Fruit fly (Drosophila melanogaster) whole organism, embryonic: Measurements from ENCODE around the gene Tm1.

Source experiments
- Abd-B ChIP-seq: fragments of 200-800 bp; sonication (Bioruptor generic); optimal IDR thresholded peaks from 2 replicates; lab custom pipeline; 2018; ENCODE audit warnings: missing biosample characterization, mild to moderate bottlenecking, missing genetic modification characterization, moderate library complexity
- Ada2b ChIP-seq: fragments of 200-800 bp; sonication (Bioruptor generic); IDR thresholded peaks from 2 replicates; pipeline ENCODE4 v1.3.6; 2022; ENCODE audit warnings: missing biosample characterization, missing genetic modification characterization
- Bdp1 ChIP-seq: fragments of 200-800 bp; sonication (Bioruptor generic); optimal IDR thresholded peaks from 3 replicates; lab custom pipeline; 2016; ENCODE audit warnings: missing biosample characterization, missing genetic modification characterization
- C15 ChIP-seq: fragments of 200-800 bp; sonication (Bioruptor generic); IDR thresholded peaks from 3 replicates; pipeline ENCODE4 v1.3.6; 2022; ENCODE audit warnings: missing biosample characterization, missing genetic modification characterization
- CG10366 ChIP-seq: fragments of 200-800 bp; sonication (Bioruptor generic); IDR thresholded peaks from 2 replicates; pipeline ENCODE4 v1.3.6; 2022; ENCODE audit warnings: missing biosample characterization, missing genetic modification characterization
- CG10565 ChIP-seq: fragments of 200-800 bp; sonication (Bioruptor generic); optimal IDR thresholded peaks from 3 replicates; lab custom pipeline; 2016; ENCODE audit warnings: missing biosample characterization, mild to moderate bottlenecking, missing genetic modification characterization
- CG14710 ChIP-seq: fragments of 200-800 bp; sonication (Bioruptor generic); optimal IDR thresholded peaks from 3 replicates; lab custom pipeline; 2019; ENCODE audit warnings: missing biosample characterization, mild to moderate bottlenecking, missing genetic modification characterization, moderate library complexity
- CG15479 ChIP-seq: fragments of 200-800 bp; sonication (Bioruptor generic); optimal IDR thresholded peaks from 3 replicates; lab custom pipeline; 2019; ENCODE audit warnings: missing biosample characterization, mild to moderate bottlenecking, missing genetic modification characterization, moderate library complexity
- CG1603 ChIP-seq: fragments of 200-800 bp; sonication (Bioruptor generic); optimal IDR thresholded peaks from 2 replicates; lab custom pipeline; 2019; ENCODE audit warnings: missing biosample characterization, mild to moderate bottlenecking, missing genetic modification characterization, moderate library complexity
- CG16815 ChIP-seq: fragments of 200-800 bp; sonication (Bioruptor generic); optimal IDR thresholded peaks from 3 replicates; lab custom pipeline; 2017; ENCODE audit warnings: missing biosample characterization, mild to moderate bottlenecking, missing genetic modification characterization
- CG16863 ChIP-seq: fragments of 200-800 bp; sonication (Bioruptor generic); optimal IDR thresholded peaks from 3 replicates; lab custom pipeline; 2016; ENCODE audit warnings: missing biosample characterization, missing genetic modification characterization
- CG17568 ChIP-seq: fragments of 200-800 bp; sonication (Bioruptor generic); optimal IDR thresholded peaks from 2 replicates; lab custom pipeline; 2018; ENCODE audit warnings: missing biosample characterization, mild to moderate bottlenecking, missing genetic modification characterization, moderate library complexity
- CG17612 ChIP-seq: fragments of 200-800 bp; sonication (Bioruptor generic); IDR thresholded peaks from 2 replicates; pipeline ENCODE4 v1.3.6; 2022; ENCODE audit warnings: missing biosample characterization, missing genetic modification characterization
- CG2120 ChIP-seq: fragments of 200-800 bp; sonication (Bioruptor generic); optimal IDR thresholded peaks from 3 replicates; lab custom pipeline; 2016; ENCODE audit warnings: missing biosample characterization, missing genetic modification characterization
- CG2889 ChIP-seq: fragments of 200-800 bp; sonication (Bioruptor generic); IDR thresholded peaks from 3 replicates; pipeline ENCODE4 v1.3.6; 2022; ENCODE audit warnings: missing biosample characterization, missing genetic modification characterization
- CG30020 ChIP-seq: fragments of 200-800 bp; optimal IDR thresholded peaks from 2 replicates; lab custom pipeline; 2019; ENCODE audit warnings: missing biosample characterization, mild to moderate bottlenecking, missing genetic modification characterization, moderate library complexity
- CG34422 ChIP-seq: fragments of 200-800 bp; sonication (Bioruptor generic); IDR thresholded peaks from 3 replicates; pipeline ENCODE4 v1.3.6; 2022; ENCODE audit warnings: missing biosample characterization, missing genetic modification characterization
- CG3838 ChIP-seq: fragments of 200-800 bp; sonication (Bioruptor generic); optimal IDR thresholded peaks from 3 replicates; lab custom pipeline; 2016; ENCODE audit warnings: missing biosample characterization, missing genetic modification characterization
- CG4617 ChIP-seq: fragments of 200-800 bp; sonication (Bioruptor generic); optimal IDR thresholded peaks from 3 replicates; lab custom pipeline; 2016; ENCODE audit warnings: missing biosample characterization, missing genetic modification characterization, borderline replicate concordance
- CG5953 ChIP-seq: fragments of 200-800 bp; sonication (Bioruptor generic); IDR thresholded peaks from 2 replicates; pipeline ENCODE4 v1.3.6; 2022; ENCODE audit warnings: missing biosample characterization, missing genetic modification characterization
- CTCF ChIP-seq: fragments of 200-800 bp; sonication (Bioruptor generic); optimal IDR thresholded peaks from 2 replicates; lab custom pipeline; 2017; ENCODE audit warnings: missing biosample characterization, mild to moderate bottlenecking, missing genetic modification characterization, moderate library complexity
- Dek ChIP-seq: fragments of 200-800 bp; sonication (Bioruptor generic); optimal IDR thresholded peaks from 3 replicates; lab custom pipeline; 2019; ENCODE audit warnings: missing biosample characterization, mild to moderate bottlenecking, missing genetic modification characterization, moderate library complexity
- HLH3B ChIP-seq: fragments of 200-800 bp; sonication (Bioruptor generic); IDR thresholded peaks from 2 replicates; pipeline ENCODE4 v1.3.6; 2022; ENCODE audit warnings: missing biosample characterization, missing genetic modification characterization
- Jarid2 ChIP-seq: fragments of 200-800 bp; sonication (Bioruptor generic); optimal IDR thresholded peaks from 3 replicates; lab custom pipeline; 2017; ENCODE audit warnings: mild to moderate bottlenecking, missing biosample characterization, missing genetic modification reagents, missing genetic modification characterization
- Mes4 ChIP-seq: fragments of 200-800 bp; sonication (Bioruptor generic); optimal IDR thresholded peaks from 2 replicates; lab custom pipeline; 2016; ENCODE audit warnings: missing biosample characterization, missing genetic modification characterization
- NC2β ChIP-seq: fragments of 200-800 bp; sonication (Bioruptor generic); optimal IDR thresholded peaks from 2 replicates; lab custom pipeline; 2016; ENCODE audit warnings: missing biosample characterization, missing genetic modification characterization
- NK7.1 ChIP-seq: fragments of 200-800 bp; sonication (Bioruptor generic); optimal IDR thresholded peaks from 3 replicates; lab custom pipeline; 2016; ENCODE audit warnings: missing biosample characterization, missing genetic modification characterization
- Optix ChIP-seq: fragments of 200-800 bp; sonication (Bioruptor generic); IDR thresholded peaks from 3 replicates; pipeline ENCODE4 v1.3.6; 2022; ENCODE audit warnings: missing biosample characterization, missing genetic modification characterization
- Taf1 ChIP-seq: fragments of 200-800 bp; sonication (Bioruptor generic); IDR thresholded peaks from 2 replicates; pipeline ENCODE4 v1.3.6; 2022; ENCODE audit warnings: missing biosample characterization, missing genetic modification characterization
- Usf ChIP-seq: fragments of 200-800 bp; sonication (Bioruptor generic); optimal IDR thresholded peaks from 2 replicates; lab custom pipeline; 2017; ENCODE audit warnings: missing genotype, missing biosample characterization, missing genetic modification characterization
- Vsx1 ChIP-seq: fragments of 200-800 bp; sonication (Bioruptor generic); optimal IDR thresholded peaks from 2 replicates; lab custom pipeline; 2017; ENCODE audit warnings: missing biosample characterization, mild to moderate bottlenecking, missing genetic modification characterization, missing genetic modification reagents
- amos ChIP-seq: fragments of 200-800 bp; sonication (Bioruptor generic); IDR thresholded peaks from 2 replicates; pipeline ENCODE4 v1.3.6; 2022; ENCODE audit warnings: missing biosample characterization, missing genetic modification characterization; ENCODE audit not compliant: partially characterized antibody
- ase ChIP-seq: fragments of 200-800 bp; sonication (Bioruptor generic); IDR thresholded peaks from 3 replicates; pipeline ENCODE4 v1.3.6; 2022; ENCODE audit warnings: missing biosample characterization, missing genetic modification characterization
- bab2 ChIP-seq: fragments of 200-800 bp; sonication (Bioruptor generic); optimal IDR thresholded peaks from 2 replicates; lab custom pipeline; 2016; ENCODE audit warnings: missing biosample characterization, missing genetic modification characterization
- bcd ChIP-seq: fragments of 200-800 bp; sonication (Bioruptor generic); optimal IDR thresholded peaks from 2 replicates; lab custom pipeline; 2017; ENCODE audit warnings: missing biosample characterization, mild to moderate bottlenecking, missing genetic modification characterization
- bigmax ChIP-seq: fragments of 200-800 bp; sonication (Bioruptor generic); optimal IDR thresholded peaks from 2 replicates; lab custom pipeline; 2018; ENCODE audit warnings: missing biosample characterization, mild to moderate bottlenecking, missing genetic modification characterization
- cato ChIP-seq: fragments of 200-800 bp; sonication (Bioruptor generic); optimal IDR thresholded peaks from 2 replicates; lab custom pipeline; 2016; ENCODE audit warnings: missing biosample characterization, missing genetic modification characterization, borderline replicate concordance
- chm ChIP-seq: fragments of 200-800 bp; sonication (Bioruptor generic); IDR thresholded peaks from 2 replicates; pipeline ENCODE4 v1.3.6; 2022; ENCODE audit warnings: missing biosample characterization, missing genetic modification characterization
- cwo ChIP-seq: fragments of 200-800 bp; sonication (Bioruptor generic); optimal IDR thresholded peaks from 3 replicates; lab custom pipeline; 2017; ENCODE audit warnings: missing biosample characterization, missing genetic modification characterization, mild to moderate bottlenecking, moderate library complexity, missing genetic modification reagents
- fu2 ChIP-seq: fragments of 200-800 bp; sonication (Bioruptor generic); optimal IDR thresholded peaks from 2 replicates; lab custom pipeline; 2016; ENCODE audit warnings: missing biosample characterization, missing genetic modification characterization
- her ChIP-seq: fragments of 200-800 bp; sonication (Bioruptor generic); optimal IDR thresholded peaks from 2 replicates; lab custom pipeline; 2016; ENCODE audit warnings: missing biosample characterization, missing genetic modification characterization
- jigr1 ChIP-seq: fragments of 200-800 bp; sonication (Bioruptor generic); IDR thresholded peaks from 3 replicates; pipeline ENCODE4 v1.3.6; 2022; ENCODE audit warnings: missing biosample characterization, missing genetic modification characterization
- ken ChIP-seq: fragments of 200-800 bp; sonication (Bioruptor generic); IDR thresholded peaks from 3 replicates; pipeline ENCODE4 v1.3.6; 2022; ENCODE audit warnings: missing biosample characterization, missing genetic modification characterization
- lab ChIP-seq: fragments of 200-800 bp; sonication (Bioruptor generic); optimal IDR thresholded peaks from 3 replicates; lab custom pipeline; 2017; ENCODE audit warnings: missing biosample characterization, missing genetic modification characterization, mild to moderate bottlenecking, moderate library complexity, missing genetic modification reagents
- nom ChIP-seq: fragments of 200-800 bp; sonication (Bioruptor generic); optimal IDR thresholded peaks from 2 replicates; lab custom pipeline; 2017; ENCODE audit warnings: missing biosample characterization, missing genetic modification characterization, mild to moderate bottlenecking, moderate library complexity, missing genetic modification reagents
- salm ChIP-seq: fragments of 200-800 bp; sonication (Bioruptor generic); optimal IDR thresholded peaks from 2 replicates; lab custom pipeline; 2018; ENCODE audit warnings: missing biosample characterization, mild to moderate bottlenecking, missing genetic modification characterization
- sna ChIP-seq: fragments of 200-800 bp; sonication (Bioruptor generic); IDR thresholded peaks from 2 replicates; pipeline ENCODE4 v1.3.6; 2022; ENCODE audit warnings: missing biosample characterization, missing genetic modification characterization; ENCODE audit not compliant: partially characterized antibody
- tgo ChIP-seq: fragments of 200-800 bp; sonication (Bioruptor generic); IDR thresholded peaks from 3 replicates; pipeline ENCODE4 v1.3.6; 2022; ENCODE audit warnings: missing biosample characterization, missing genetic modification characterization
- tin ChIP-seq: fragments of 200-800 bp; sonication (Bioruptor generic); optimal IDR thresholded peaks from 3 replicates; lab custom pipeline; 2016; ENCODE audit warnings: missing biosample characterization, missing genetic modification characterization
- tio ChIP-seq: fragments of 200-800 bp; sonication (Bioruptor generic); optimal IDR thresholded peaks from 2 replicates; lab custom pipeline; 2017; ENCODE audit warnings: missing biosample characterization, missing genetic modification characterization, inconsistent platforms
- wek ChIP-seq: fragments of 200-800 bp; sonication (Bioruptor generic); optimal IDR thresholded peaks from 3 replicates; lab custom pipeline; 2018; ENCODE audit warnings: missing biosample characterization, mild to moderate bottlenecking, missing genetic modification characterization, moderate library complexity
- zf30C ChIP-seq: fragments of 200-800 bp; sonication (Bioruptor generic); optimal IDR thresholded peaks from 3 replicates; lab custom pipeline; 2018; ENCODE audit warnings: missing biosample characterization, mild to moderate bottlenecking, missing genetic modification characterization

The Tm1 gene

DNA sequence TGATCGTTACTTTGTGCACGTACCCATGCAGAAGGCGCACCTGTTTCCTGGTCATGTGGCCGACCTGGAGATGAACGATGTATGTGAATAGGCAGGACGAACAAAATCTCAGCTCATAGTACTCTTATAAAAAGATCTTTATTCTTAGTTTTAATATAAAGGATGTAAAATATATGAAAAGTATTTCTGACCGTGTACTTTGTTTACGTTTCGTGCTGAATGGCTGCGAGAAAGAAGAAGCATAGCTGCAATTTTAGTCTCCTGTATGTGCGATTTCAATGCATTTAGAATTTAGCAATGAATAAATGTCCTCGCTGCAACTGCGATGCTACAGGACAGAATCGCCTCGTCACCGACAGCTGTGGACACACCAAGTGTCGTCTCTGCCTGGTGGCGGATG, 69.8 kb downstream of the Tm1 start, which contains the start of the genes CG42726 and CG42727 (continued):
- TF ChIP-seq CG16863 (GFP tag; lab: Kevin White, UChicago) = no peak
- peak; percentile 40; the same call in 1 of the 2 replicates for TF ChIP-seq CG10366
- no peak for TF ChIP-seq CG15479
- no peak for TF ChIP-seq C15 (GFP tag; lab: Robert Waterston, UW)
- TF ChIP-seq Optix (GFP tag; lab: Robert Waterston, UW) = no peak
- TF ChIP-seq amos (GFP tag; lab: Robert Waterston, UW) = no peak
- no peak for TF ChIP-seq wek
- TF ChIP-seq Vsx1 (GFP tag; lab: Kevin White, UChicago) = no peak
- peak; percentile 15 for TF ChIP-seq Bdp1 (GFP tag; lab: Kevin White, UChicago)
- no peak for TF ChIP-seq Jarid2 (GFP tag; lab: Kevin White, UChicago)
- TF ChIP-seq CG5953 (GFP tag; lab: Robert Waterston, UW) = no peak
- TF ChIP-seq CTCF (GFP tag; lab: Kevin White, UChicago) = no peak
- peak; percentile 45 for TF ChIP-seq CG1603 (tag; lab: Kevin White, UChicago)
- no peak for TF ChIP-seq CG16815 (GFP tag; lab: Kevin White, UChicago)
- no peak for TF ChIP-seq CG30020 (tag; lab: Kevin White, UChicago)
- peak; percentile 62 for TF ChIP-seq CG2120
- TF ChIP-seq Ada2b = no peak
- TF ChIP-seq Abd-B = no peak
- TF ChIP-seq CG34422 (GFP tag; lab: Robert Waterston, UW) = 0 out of 3 replicates have a peak, but pooled peaks have one; percentile 39
- no peak for TF ChIP-seq her
- TF ChIP-seq NK7.1 (GFP tag; lab: Kevin White, UChicago) = no peak
- no peak for TF ChIP-seq CG2889
- peak; percentile 0 for TF ChIP-seq cato (GFP tag; lab: Kevin White, UChicago)
- peak; percentile 26 for TF ChIP-seq CG14710 (tag; lab: Kevin White, UChicago)
- TF ChIP-seq tio (GFP tag; lab: Kevin White, UChicago) = no peak
- TF ChIP-seq ase (GFP tag; lab: Robert Waterston, UW) = no peak
- TF ChIP-seq tin (GFP tag; lab: Kevin White, UChicago) = peak; percentile 51
- no peak for TF ChIP-seq bab2 (GFP tag; lab: Kevin White, UChicago)
- no peak for TF ChIP-seq bcd
- 0 out of 2 replicates have a peak, but pooled peaks have one; percentile 33 for TF ChIP-seq CG17612 (GFP tag; lab: Robert Waterston, UW)
- TF ChIP-seq Mes4 (GFP tag; lab: Kevin White, UChicago) = no peak
- TF ChIP-seq zf30C (GFP tag; lab: Kevin White, UChicago) = peak; percentile 96
- no peak for TF ChIP-seq CG17568
- no peak for TF ChIP-seq Taf1 (GFP tag; lab: Robert Waterston, UW)
- TF ChIP-seq cwo (GFP tag; lab: Kevin White, UChicago) = no peak
- TF ChIP-seq jigr1 = no peak
- peak; percentile 43; the same call in 1 of the 3 replicates for TF ChIP-seq ken (GFP tag; lab: Robert Waterston, UW)
- no peak for TF ChIP-seq fu2 (GFP tag; lab: Kevin White, UChicago)
- no peak for TF ChIP-seq nom (GFP tag; lab: Kevin White, UChicago)
- TF ChIP-seq CG3838 (GFP tag; lab: Kevin White, UChicago) = peak; percentile 2
- TF ChIP-seq salm (tag; lab: Kevin White, UChicago) = no peak
- no peak for TF ChIP-seq chm (GFP tag; lab: Robert Waterston, UW)
- no peak for TF ChIP-seq sna
- no peak for TF ChIP-seq Dek
- no peak for TF ChIP-seq HLH3B (GFP tag; lab: Robert Waterston, UW)
- peak; percentile 14; the same call in 1 of the 3 replicates for TF ChIP-seq tgo
- TF ChIP-seq lab (GFP tag; lab: Kevin White, UChicago) = no peak
- no peak for TF ChIP-seq bigmax (GFP tag; lab: Kevin White, UChicago)
- peak; percentile 61 for TF ChIP-seq CG4617 (GFP tag; lab: Kevin White, UChicago)
- no peak for TF ChIP-seq NC2β (GFP tag; lab: Kevin White, UChicago)
- TF ChIP-seq Usf (GFP tag; lab: Kevin White, UChicago) = no peak
- TF ChIP-seq CG10565 = no peak
